Fruit fly (Drosophila melanogaster) S2 (cell line): Measurements from ENCODE around the gene CG34167.

Source experiments
- CG8478 ChIP-seq: fragments of >200 bp; optimal IDR thresholded peaks from 2 replicates; lab custom pipeline; 2018
- CTCF ChIP-seq, 2 experiments: fragments of >200 bp; optimal IDR thresholded peaks; 2 replicates each; lab custom pipeline; 2018

Gene CG34167

DNA sequence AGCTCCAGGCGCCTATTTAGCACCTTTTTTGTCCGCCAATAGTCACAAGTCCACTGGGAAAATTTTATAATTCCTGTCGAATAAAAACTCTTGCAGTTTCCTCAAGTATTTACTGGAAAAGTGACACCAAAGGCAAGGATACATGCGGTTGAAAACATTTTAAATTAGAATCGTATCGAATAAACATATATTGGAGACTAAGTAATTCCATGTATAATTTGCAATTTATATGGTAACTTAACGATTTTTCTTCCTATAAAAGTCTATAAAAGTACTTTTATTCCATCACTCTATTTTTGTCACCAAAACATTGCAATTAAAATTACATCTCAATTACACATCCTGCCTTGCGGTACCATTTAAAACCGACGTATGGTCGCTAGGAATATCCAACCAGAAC is at the start of gene CG34167:
CG34167 (minus strand) TSS at position 101 of the 400 bp plus-strand sequence.
- TF ChIP-seq CG8478 (no peak), CTCF (optimal IDR thresholded peaks at IDR 0.05; lab: Kevin White, UChicago) (no peak)

dm6 chr2L:16049647-16050046 is 46.2 kb upstream of the CG34167 start, which contains the start of gene beat-Ia:
Gene beat-Ia (plus strand): TSS chr2L:16049965.
- TF ChIP-seq CTCF (optimal IDR thresholded peaks at IDR 0.05; lab: Kevin White, UChicago) = peak in 1 of 2 experiments; percentile 46
- no peak for TF ChIP-seq CG8478

- TF ChIP-seq CG8478 (no peak), CTCF (optimal IDR thresholded peaks at IDR 0.05; lab: Kevin White, UChicago) (no peak)
Observed at dm6 chr2L:16042385-16043071, 39.1 kb upstream of the CG34167 start.

- no peak for TF ChIP-seq CG8478
Observed at dm6 chr2L:16041727-16042126, 38.3 kb upstream of the CG34167 start, which contains the start of the genes BicC and CG45084. Gene BicC (plus strand): TSS chr2L:16042047. Gene CG45084 (plus strand): TSS chr2L:16042047.

DNA sequence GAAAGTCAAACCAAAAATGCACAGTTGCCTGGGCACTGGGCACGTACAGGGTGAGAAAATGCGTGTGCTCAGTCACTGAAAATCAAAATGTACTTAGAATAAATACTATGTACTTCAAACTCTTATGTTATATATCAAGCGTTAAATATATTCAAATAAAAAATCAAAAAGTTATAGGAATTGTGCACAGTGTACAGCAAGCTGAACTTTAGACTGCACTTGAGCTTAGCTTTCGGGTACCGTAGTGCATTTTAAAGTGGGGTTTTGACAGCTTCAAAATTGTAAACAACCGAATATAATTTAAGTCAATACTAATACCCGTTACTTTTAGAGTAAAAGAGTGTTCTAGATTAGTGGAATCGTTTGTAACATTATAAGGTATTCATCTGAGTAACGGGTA is 36.8 kb upstream of the CG34167 start:
- no peak for TF ChIP-seq CG8478
- TF ChIP-seq CTCF (optimal IDR thresholded peaks at IDR 0.05; lab: Kevin White, UChicago) = no peak

DNA sequence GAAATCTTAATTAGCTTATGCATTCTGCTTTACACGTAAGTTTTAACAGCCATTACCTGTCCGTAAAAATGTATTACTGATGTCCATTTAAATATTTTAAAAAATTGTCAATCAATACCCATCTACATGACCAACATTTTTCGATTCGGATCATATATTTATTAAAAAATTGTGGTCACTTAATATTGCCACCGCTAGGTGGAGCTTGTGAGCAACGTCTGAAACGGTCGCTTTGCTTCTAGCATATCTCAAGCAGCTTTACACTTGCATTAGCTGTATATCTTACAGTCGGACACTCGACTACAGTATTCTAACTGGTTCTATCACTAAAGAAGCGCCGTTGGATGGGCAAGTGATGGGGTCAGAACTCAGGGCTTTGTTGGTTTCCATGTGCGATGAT is 23.3 kb upstream of the CG34167 start:
- TF ChIP-seq CTCF (optimal IDR thresholded peaks at IDR 0.05; lab: Kevin White, UChicago) = peak; percentile 17 to 59
- no peak for TF ChIP-seq CG8478

- no peak for TF ChIP-seq CTCF (optimal IDR thresholded peaks at IDR 0.05; lab: Kevin White, UChicago)
- TF ChIP-seq CG8478 = no peak
Observed at dm6 chr2L:16006179-16006578, 2.7 kb upstream of the CG34167 start, which contains the start of gene CG31820. Gene CG31820 (minus strand): TSS chr2L:16006279.

- no peak for TF ChIP-seq CTCF (optimal IDR thresholded peaks at IDR 0.05; lab: Kevin White, UChicago)
- no peak for TF ChIP-seq CG8478
Observed at dm6 chr2L:16004025-16004424, 584 bp upstream of the CG34167 start, which contains the start of the genes CG13245 and CG43816. Gene CG13245 (plus strand): TSS chr2L:16004325. Gene CG43816 (plus strand): TSS chr2L:16004325.

dm6 chr2L:16000199-16000598 is 3.2 kb downstream of the CG34167 start, which contains the start of gene beat-Ic:
Gene beat-Ic (plus strand): TSS chr2L:16000291.
- TF ChIP-seq CTCF (optimal IDR thresholded peaks at IDR 0.05; lab: Kevin White, UChicago) (no peak), CG8478 (no peak)

DNA sequence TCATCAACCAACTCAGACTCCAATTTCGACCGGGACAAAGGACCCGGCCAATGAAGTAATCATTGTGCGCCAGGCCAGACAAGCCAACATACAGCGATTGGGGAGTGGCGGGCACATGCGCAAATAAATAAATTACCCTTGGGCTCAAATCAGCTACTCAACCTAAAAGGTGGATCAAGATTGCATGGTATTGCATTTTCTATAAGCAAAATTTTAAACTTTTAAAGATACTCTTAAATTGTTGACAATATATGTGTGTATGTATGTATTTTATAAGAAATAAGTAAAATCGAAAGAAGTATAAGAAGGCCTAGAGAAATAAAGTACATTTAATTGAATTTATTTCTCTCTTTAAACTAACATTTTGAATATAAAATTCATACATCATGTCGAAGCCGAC is 24.3 kb downstream of the CG34167 start, which contains the start of gene CG10839:
CG10839 (plus strand) TSS at position 301 of the 400 bp plus-strand sequence.
- TF ChIP-seq CG8478 = no peak
- TF ChIP-seq CTCF (optimal IDR thresholded peaks at IDR 0.05; lab: Kevin White, UChicago) = no peak

- TF ChIP-seq CTCF (optimal IDR thresholded peaks at IDR 0.05; lab: Kevin White, UChicago) = no peak
- no peak for TF ChIP-seq CG8478
Observed at dm6 chr2L:15962335-15962734, 41.1 kb downstream of the CG34167 start, which contains the start of gene beat-Ib. Gene beat-Ib (minus strand): TSS chr2L:15962435.

- no peak for TF ChIP-seq CG8478
- TF ChIP-seq CTCF (optimal IDR thresholded peaks at IDR 0.05; lab: Kevin White, UChicago) = no peak
Observed at dm6 chr2L:15957558-15957957, 45.9 kb downstream of the CG34167 start, which contains the start of gene CG18063. Gene CG18063 (plus strand): TSS chr2L:15957858.
